Fruit fly (Drosophila melanogaster) whole organism, embryonic: Measurements from ENCODE around the gene wge.

Experiments
- ATbp ChIP-seq: fragments of 200-800 bp; sonication (Bioruptor generic); optimal IDR thresholded peaks from 2 replicates; lab custom pipeline; 2017; ENCODE audit warnings: missing biosample characterization, mild to moderate bottlenecking, missing genetic modification characterization, missing genetic modification reagents
- Abd-B ChIP-seq: fragments of 200-800 bp; sonication (Bioruptor generic); optimal IDR thresholded peaks from 2 replicates; lab custom pipeline; 2018; ENCODE audit warnings: missing biosample characterization, mild to moderate bottlenecking, missing genetic modification characterization, moderate library complexity
- CG10147 ChIP-seq: fragments of 200-800 bp; sonication (Bioruptor generic); optimal IDR thresholded peaks from 2 replicates; lab custom pipeline; 2019; ENCODE audit warnings: missing biosample characterization, mild to moderate bottlenecking, missing genetic modification characterization, moderate library complexity
- CG10431 ChIP-seq: fragments of 200-800 bp; sonication (Bioruptor generic); optimal IDR thresholded peaks from 3 replicates; lab custom pipeline; 2018; ENCODE audit warnings: missing biosample characterization, mild to moderate bottlenecking, missing genetic modification characterization
- CG12104 ChIP-seq: fragments of 200-800 bp; sonication (Bioruptor generic); optimal IDR thresholded peaks from 3 replicates; lab custom pipeline; 2016; ENCODE audit warnings: missing biosample characterization, missing genetic modification characterization
- CG12744 ChIP-seq: fragments of 200-800 bp; sonication (Bioruptor generic); optimal IDR thresholded peaks from 2 replicates; lab custom pipeline; 2016; ENCODE audit warnings: missing biosample characterization, missing genetic modification characterization
- CG15269 ChIP-seq: fragments of 200-800 bp; sonication (Bioruptor generic); optimal IDR thresholded peaks from 2 replicates; lab custom pipeline; 2018; ENCODE audit warnings: missing biosample characterization, mild to moderate bottlenecking, missing genetic modification characterization, moderate library complexity
- CG1603 ChIP-seq: fragments of 200-800 bp; sonication (Bioruptor generic); optimal IDR thresholded peaks from 2 replicates; lab custom pipeline; 2019; ENCODE audit warnings: missing biosample characterization, mild to moderate bottlenecking, missing genetic modification characterization, moderate library complexity
- CG16813 ChIP-seq: fragments of 200-800 bp; sonication (Bioruptor generic); IDR thresholded peaks from 3 replicates; pipeline ENCODE4 v1.3.6; 2022; ENCODE audit warnings: missing biosample characterization, missing genetic modification characterization; ENCODE audit not compliant: partially characterized antibody
- CG16815 ChIP-seq: fragments of 200-800 bp; sonication (Bioruptor generic); optimal IDR thresholded peaks from 3 replicates; lab custom pipeline; 2017; ENCODE audit warnings: missing biosample characterization, mild to moderate bottlenecking, missing genetic modification characterization
- CG17359 ChIP-seq: fragments of 200-800 bp; sonication (Bioruptor generic); optimal IDR thresholded peaks from 3 replicates; lab custom pipeline; 2018; ENCODE audit warnings: missing biosample characterization, mild to moderate bottlenecking, missing genetic modification characterization, moderate library complexity
- CG1792 ChIP-seq: fragments of 200-800 bp; sonication (Bioruptor generic); optimal IDR thresholded peaks from 2 replicates; lab custom pipeline; 2016; ENCODE audit warnings: missing biosample characterization, missing genetic modification characterization
- CG18011 ChIP-seq: fragments of 200-800 bp; sonication (Bioruptor generic); optimal IDR thresholded peaks from 2 replicates; lab custom pipeline; 2017; ENCODE audit warnings: missing biosample characterization, missing genetic modification characterization, mild to moderate bottlenecking, moderate library complexity, missing genotype
- CG2116 ChIP-seq: fragments of 200-800 bp; sonication (Bioruptor generic); optimal IDR thresholded peaks from 3 replicates; lab custom pipeline; 2018; ENCODE audit warnings: missing biosample characterization, mild to moderate bottlenecking, missing genetic modification characterization
- CG32772 ChIP-seq: fragments of 200-800 bp; sonication (Bioruptor generic); IDR thresholded peaks from 2 replicates; pipeline ENCODE4 v1.3.6; 2022; ENCODE audit warnings: missing biosample characterization, missing genetic modification characterization
- CG3726 ChIP-seq: fragments of 200-800 bp; sonication (Bioruptor generic); IDR thresholded peaks from 3 replicates; pipeline ENCODE4, ENCODE4 v1.3.6; 2022; ENCODE audit warnings: missing biosample characterization, missing genetic modification characterization
- CG6791 ChIP-seq: fragments of 200-800 bp; sonication (Bioruptor generic); IDR thresholded peaks from 3 replicates; pipeline ENCODE4 v1.3.6; 2022; ENCODE audit warnings: missing biosample characterization, missing genetic modification characterization; ENCODE audit not compliant: partially characterized antibody
- CG8944 ChIP-seq: fragments of 200-800 bp; sonication (Bioruptor generic); optimal IDR thresholded peaks from 3 replicates; lab custom pipeline; 2016; ENCODE audit warnings: missing biosample characterization, missing genetic modification characterization
- CG9215 ChIP-seq: fragments of 200-800 bp; sonication (Bioruptor generic); IDR thresholded peaks from 2 replicates; pipeline ENCODE4 v1.3.6; 2022; ENCODE audit warnings: missing biosample characterization, missing genetic modification characterization
- CG9727 ChIP-seq: fragments of 200-800 bp; sonication (Bioruptor generic); optimal IDR thresholded peaks from 3 replicates; lab custom pipeline; 2017; ENCODE audit warnings: missing biosample characterization, mild to moderate bottlenecking, missing genetic modification characterization
- CG9797 ChIP-seq: fragments of 200-800 bp; sonication (Bioruptor generic); optimal IDR thresholded peaks from 3 replicates; lab custom pipeline; 2018; ENCODE audit warnings: missing biosample characterization, mild to moderate bottlenecking, missing genetic modification characterization
- CG9932 ChIP-seq: fragments of 200-800 bp; sonication (Bioruptor generic); IDR thresholded peaks from 2 replicates; pipeline ENCODE4 v1.3.6; 2022; ENCODE audit warnings: missing biosample characterization, missing genetic modification characterization
- CTCF ChIP-seq: fragments of 200-800 bp; sonication (Bioruptor generic); optimal IDR thresholded peaks from 2 replicates; lab custom pipeline; 2017; ENCODE audit warnings: missing biosample characterization, mild to moderate bottlenecking, missing genetic modification characterization, moderate library complexity
- Dbx ChIP-seq: fragments of 200-800 bp; sonication (Bioruptor generic); IDR thresholded peaks from 3 replicates; pipeline ENCODE4 v1.3.6; 2022; ENCODE audit warnings: missing biosample characterization, missing genetic modification characterization
- Dip3 ChIP-seq: fragments of 200-800 bp; sonication (Bioruptor generic); optimal IDR thresholded peaks from 3 replicates; lab custom pipeline; 2016; ENCODE audit warnings: missing biosample characterization, missing genetic modification characterization
- E2f2 ChIP-seq: fragments of 200-800 bp; sonication (Bioruptor generic); IDR thresholded peaks from 2 replicates; pipeline ENCODE4 v1.3.6; 2022; ENCODE audit warnings: missing biosample characterization, missing genetic modification characterization
- Ets65A ChIP-seq: fragments of 200-800 bp; sonication (Bioruptor generic); peaks from one replicate; lab custom pipeline; 2016; ENCODE audit warnings: missing biosample characterization, missing genetic modification characterization
- Ets97D ChIP-seq: fragments of 200-800 bp; sonication (Bioruptor generic); optimal IDR thresholded peaks from 3 replicates; lab custom pipeline; 2016; ENCODE audit warnings: missing biosample characterization, missing genetic modification characterization
- Hr51 ChIP-seq, 2 experiments: fragments of 200-800 bp; sonication (Bioruptor generic); optimal IDR thresholded peaks; 2 replicates in 1 of 2; 3 replicates in 1 of 2; lab custom pipeline; 2016 to 2018; ENCODE audit warnings: missing biosample characterization in 2 of 2, missing genetic modification characterization in 2 of 2, mild to moderate bottlenecking in 1 of 2, moderate library complexity in 1 of 2
- Neu2 ChIP-seq: fragments of 200-800 bp; sonication (Bioruptor generic); optimal IDR thresholded peaks from 3 replicates; lab custom pipeline; 2016; ENCODE audit warnings: missing biosample characterization, missing genetic modification characterization, borderline replicate concordance
- Opbp ChIP-seq: fragments of 200-800 bp; sonication (Bioruptor generic); IDR thresholded peaks from 3 replicates; pipeline ENCODE4 v1.3.6; 2022; ENCODE audit warnings: missing biosample characterization, missing genetic modification characterization; ENCODE audit not compliant: partially characterized antibody
- amos ChIP-seq: fragments of 200-800 bp; sonication (Bioruptor generic); IDR thresholded peaks from 2 replicates; pipeline ENCODE4 v1.3.6; 2022; ENCODE audit warnings: missing biosample characterization, missing genetic modification characterization; ENCODE audit not compliant: partially characterized antibody
- chm ChIP-seq: fragments of 200-800 bp; sonication (Bioruptor generic); IDR thresholded peaks from 2 replicates; pipeline ENCODE4 v1.3.6; 2022; ENCODE audit warnings: missing biosample characterization, missing genetic modification characterization
- da ChIP-seq: fragments of 200-800 bp; sonication (Bioruptor generic); optimal IDR thresholded peaks from 2 replicates; lab custom pipeline; 2016; ENCODE audit warnings: missing biosample characterization, missing genetic modification characterization
- dmrt99B ChIP-seq: fragments of 200-800 bp; sonication (Bioruptor generic); optimal IDR thresholded peaks from 2 replicates; lab custom pipeline; 2018; ENCODE audit warnings: missing biosample characterization, mild to moderate bottlenecking, missing genetic modification characterization, moderate library complexity
- grau ChIP-seq: fragments of 200-800 bp; optimal IDR thresholded peaks from 3 replicates; lab custom pipeline; 2019; ENCODE audit warnings: missing biosample characterization, mild to moderate bottlenecking, missing genetic modification characterization, moderate library complexity
- grn ChIP-seq: fragments of 200-800 bp; sonication (Bioruptor generic); optimal IDR thresholded peaks from 3 replicates; lab custom pipeline; 2017; ENCODE audit warnings: missing biosample characterization, missing genetic modification characterization
- klu ChIP-seq: fragments of 200-800 bp; sonication (Bioruptor generic); IDR thresholded peaks from 2 replicates; pipeline ENCODE4 v1.3.6; 2022; ENCODE audit warnings: missing biosample characterization, missing genetic modification characterization
- oc ChIP-seq: fragments of 200-800 bp; sonication (Bioruptor generic); optimal IDR thresholded peaks from 2 replicates; lab custom pipeline; 2018; ENCODE audit warnings: missing biosample characterization, mild to moderate bottlenecking, missing genetic modification characterization, moderate library complexity
- pho ChIP-seq: fragments of 200-800 bp; sonication (Bioruptor generic); optimal IDR thresholded peaks from 2 replicates; lab custom pipeline; 2016; ENCODE audit warnings: missing biosample characterization, missing genetic modification characterization
- prd ChIP-seq, 3 experiments: fragments of >200 bp in 2 of 3; fragments of 200-800 bp in 1 of 3; sonication (Bioruptor generic) in 1 of 3; optimal IDR thresholded peaks in 2 of 3; IDR thresholded peaks in 1 of 3; 2 replicates in 2 of 3; 3 replicates in 1 of 3; pipeline versions ENCODE4 v1.3.6 to Lab custom; 2017 to 2022; ENCODE audit warnings: missing biosample characterization in 1 of 3, missing genetic modification characterization in 1 of 3
- schlank ChIP-seq: fragments of 200-800 bp; sonication (Bioruptor generic); optimal IDR thresholded peaks from 2 replicates; lab custom pipeline; 2018; ENCODE audit warnings: missing biosample characterization, mild to moderate bottlenecking, missing genetic modification characterization
- slbo ChIP-seq: fragments of 200-800 bp; sonication (Bioruptor generic); IDR thresholded peaks from 2 replicates; pipeline ENCODE4 v1.3.6; 2022; ENCODE audit warnings: missing biosample characterization, missing genetic modification characterization
- sqz ChIP-seq: fragments of 200-800 bp; sonication (Bioruptor generic); optimal IDR thresholded peaks from 3 replicates; lab custom pipeline; 2018; ENCODE audit warnings: missing biosample characterization, mild to moderate bottlenecking, missing genetic modification characterization
- stc ChIP-seq: fragments of 200-800 bp; sonication (Bioruptor generic); IDR thresholded peaks from 2 replicates; pipeline ENCODE4 v1.3.6; 2022; ENCODE audit warnings: missing biosample characterization, missing genetic modification characterization
- sug ChIP-seq: fragments of 200-800 bp; optimal IDR thresholded peaks from 2 replicates; lab custom pipeline; 2019; ENCODE audit warnings: missing biosample characterization, mild to moderate bottlenecking, missing genetic modification characterization, moderate library complexity
- ttk ChIP-seq: fragments of 200-800 bp; sonication (Bioruptor generic); IDR thresholded peaks from 2 replicates; pipeline ENCODE4 v2.1.2; 2022; ENCODE audit warnings: missing biosample characterization, missing genetic modification characterization
- twi ChIP-seq: fragments of 200-800 bp; optimal IDR thresholded peaks from 2 replicates; lab custom pipeline; 2019; ENCODE audit warnings: missing biosample characterization, mild to moderate bottlenecking, missing genetic modification characterization, moderate library complexity
- zen2 ChIP-seq: fragments of 200-800 bp; sonication (Bioruptor generic); IDR thresholded peaks from 3 replicates; pipeline ENCODE4 v1.3.6; 2022; ENCODE audit warnings: missing biosample characterization, missing genetic modification characterization; ENCODE audit not compliant: partially characterized antibody

wge gene

DNA sequence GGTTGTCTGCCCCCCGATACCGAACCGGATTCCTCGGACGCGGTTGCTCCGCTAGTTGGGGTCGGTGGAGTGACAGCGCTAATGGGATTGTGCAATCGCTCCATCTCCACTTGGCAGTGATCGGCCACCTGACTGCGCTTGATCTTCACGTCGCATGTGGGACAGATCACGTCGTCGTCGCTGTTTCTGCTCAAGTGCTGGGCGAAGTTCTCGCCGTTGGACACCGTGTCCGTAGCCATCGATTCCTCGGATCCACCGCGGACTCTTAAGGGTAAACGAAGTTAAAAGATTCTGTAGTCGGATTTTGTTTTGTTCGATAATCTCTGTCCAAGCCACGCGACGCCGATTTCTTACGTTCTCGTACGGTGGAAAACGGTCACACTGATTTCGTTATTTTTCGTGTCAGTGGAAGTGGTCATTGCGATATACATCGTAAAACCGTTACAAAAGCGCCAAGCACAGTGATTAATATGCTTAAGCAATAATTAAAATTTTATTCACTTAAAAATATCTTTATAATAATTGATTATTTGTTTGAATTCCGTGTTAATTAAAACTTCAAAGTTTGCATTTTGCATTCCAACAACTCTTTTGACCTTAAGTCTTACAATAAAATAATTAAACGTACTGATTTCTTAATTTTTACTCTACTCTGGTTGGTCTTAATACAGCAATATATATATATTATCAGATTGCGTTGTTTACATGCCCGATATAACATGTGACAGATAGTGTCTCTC lies 5.3 kb upstream of the wge start, which contains the start of gene RNF220 (continued):
- no peak for TF ChIP-seq oc
- no peak for TF ChIP-seq prd (optimal IDR thresholded peaks at IDR 0.05; lab: Kevin White, UChicago)
- peak; percentile 7; the same call in 1 of the 3 replicates for TF ChIP-seq prd (GFP tag; IDR thresholded peaks at IDR 0.05; lab: Robert Waterston, UW)
- TF ChIP-seq Hr51 (GFP tag; optimal IDR thresholded peaks at IDR 0.05; lab: Kevin White, UChicago) = peak in 1 of 2 experiments; percentile 31
- peak; percentile 38 for TF ChIP-seq CTCF (GFP tag; lab: Kevin White, UChicago)
- no peak for TF ChIP-seq sug (tag; lab: Kevin White, UChicago)
- TF ChIP-seq Ets97D (GFP tag; lab: Kevin White, UChicago) = peak; percentile 20
- TF ChIP-seq ATbp = no peak
- no peak for TF ChIP-seq da (GFP tag; lab: Kevin White, UChicago)
- no peak for TF ChIP-seq pho
- peak; percentile 33 for TF ChIP-seq grau (tag; lab: Kevin White, UChicago)
- no peak for TF ChIP-seq CG17359
- TF ChIP-seq Dbx = peak; percentile 20; the same call in 1 of the 3 replicates
- no peak for TF ChIP-seq CG12104 (GFP tag; lab: Kevin White, UChicago)
- peak; percentile 50 for TF ChIP-seq CG9727 (GFP tag; lab: Kevin White, UChicago)
- TF ChIP-seq CG16813 (GFP tag; lab: Robert Waterston, UW) = no peak; the same call in none of the 3 replicates
- peak; percentile 82 for TF ChIP-seq amos
- no peak for TF ChIP-seq grn (GFP tag; lab: Kevin White, UChicago)
- no peak for TF ChIP-seq CG18011
- TF ChIP-seq CG9932 (GFP tag; lab: Robert Waterston, UW) = peak; percentile 47
- TF ChIP-seq dmrt99B (tag; lab: Kevin White, UChicago) = peak; percentile 13
- TF ChIP-seq stc (GFP tag; lab: Robert Waterston, UW) = no peak
- TF ChIP-seq Dip3 (GFP tag; lab: Kevin White, UChicago) = no peak
- no peak for TF ChIP-seq CG8944
- peak; percentile 41 for TF ChIP-seq CG1603
- TF ChIP-seq sqz (GFP tag; lab: Kevin White, UChicago) = no peak
- TF ChIP-seq CG1792 (GFP tag; lab: Kevin White, UChicago) = no peak
- 0 out of 2 replicates have a peak, but pooled peaks have one; percentile 8 for TF ChIP-seq klu (GFP tag; lab: Robert Waterston, UW)
- no peak for TF ChIP-seq CG10147 (GFP tag; lab: Kevin White, UChicago)
- TF ChIP-seq CG10431 = no peak
- TF ChIP-seq Neu2 (GFP tag; lab: Kevin White, UChicago) = no peak
- no peak for TF ChIP-seq ttk (GFP tag; lab: Robert Waterston, UW)
- peak; percentile 76 for TF ChIP-seq Opbp (GFP tag; lab: Robert Waterston, UW)
- no peak for TF ChIP-seq CG32772 (GFP tag; lab: Robert Waterston, UW)
- peak; percentile 4 for TF ChIP-seq CG15269 (tag; lab: Kevin White, UChicago)
- peak; percentile 67 for TF ChIP-seq Ets65A (GFP tag; lab: Kevin White, UChicago)
- TF ChIP-seq E2f2 (GFP tag; lab: Robert Waterston, UW) = no peak
- TF ChIP-seq Abd-B (GFP tag; lab: Kevin White, UChicago) = no peak
- peak; percentile 46 for TF ChIP-seq CG2116 (GFP tag; lab: Kevin White, UChicago)
- TF ChIP-seq zen2 (GFP tag; lab: Robert Waterston, UW) = peak; percentile 60
- TF ChIP-seq schlank (tag; lab: Kevin White, UChicago) = no peak
- 0 out of 2 replicates have a peak, but pooled peaks have one; percentile 34 for TF ChIP-seq chm (GFP tag; lab: Robert Waterston, UW)
- TF ChIP-seq CG9215 (GFP tag; lab: Robert Waterston, UW) = 0 out of 2 replicates have a peak, but pooled peaks have one; percentile 23
- no peak for TF ChIP-seq twi (tag; lab: Kevin White, UChicago)
- TF ChIP-seq CG16815 (GFP tag; lab: Kevin White, UChicago) = no peak
- TF ChIP-seq slbo (GFP tag; lab: Robert Waterston, UW) = peak; percentile 38
- no peak for TF ChIP-seq CG3726
- TF ChIP-seq CG6791 (GFP tag; lab: Robert Waterston, UW) = peak; percentile 81
- peak; percentile 59 for TF ChIP-seq CG9797 (GFP tag; lab: Kevin White, UChicago)
- no peak for TF ChIP-seq CG12744 (GFP tag; lab: Kevin White, UChicago)
